Fruit fly (Drosophila melanogaster) whole organism, prepupa: Measurements from ENCODE around the gene CG17855.

ENCODE experiments used
- Blimp-1 ChIP-seq: fragments of 200-800 bp; sonication (Bioruptor generic); optimal IDR thresholded peaks from 3 replicates; lab custom pipeline; 2017; ENCODE audit warnings: missing biosample characterization, missing genetic modification characterization, mild to moderate bottlenecking, moderate library complexity, missing genetic modification reagents
- CG31627 ChIP-seq: fragments of 200-800 bp; sonication (Bioruptor generic); optimal IDR thresholded peaks from 3 replicates; lab custom pipeline; 2016; ENCODE audit warnings: missing biosample characterization, missing genetic modification characterization
- CG32006 ChIP-seq: fragments of 200-800 bp; sonication (Bioruptor generic); optimal IDR thresholded peaks from 3 replicates; lab custom pipeline; 2017; ENCODE audit warnings: missing biosample characterization, mild to moderate bottlenecking, missing genetic modification characterization
- CG6854 ChIP-seq: fragments of 200-800 bp; sonication (Bioruptor generic); optimal IDR thresholded peaks from 2 replicates; lab custom pipeline; 2017; ENCODE audit warnings: missing biosample characterization, mild to moderate bottlenecking, missing genetic modification characterization
- CG8119 ChIP-seq: fragments of 200-800 bp; sonication (Bioruptor generic); IDR thresholded peaks from 3 replicates; pipeline ENCODE4 v1.3.6; 2022; ENCODE audit warnings: missing biosample characterization, missing genetic modification characterization
- Lpt ChIP-seq: fragments of 200-800 bp; sonication (Bioruptor generic); optimal IDR thresholded peaks from 3 replicates; lab custom pipeline; 2016; ENCODE audit warnings: missing biosample characterization, missing genetic modification characterization
- Sox102F ChIP-seq: fragments of 200-800 bp; sonication (Bioruptor generic); optimal IDR thresholded peaks from 2 replicates; lab custom pipeline; 2016; ENCODE audit warnings: missing biosample characterization, mild to moderate bottlenecking, missing genetic modification characterization
- acj6 ChIP-seq: fragments of 200-800 bp; sonication (Bioruptor generic); optimal IDR thresholded peaks from 3 replicates; lab custom pipeline; 2016; ENCODE audit warnings: missing biosample characterization, missing genetic modification characterization

DNA sequence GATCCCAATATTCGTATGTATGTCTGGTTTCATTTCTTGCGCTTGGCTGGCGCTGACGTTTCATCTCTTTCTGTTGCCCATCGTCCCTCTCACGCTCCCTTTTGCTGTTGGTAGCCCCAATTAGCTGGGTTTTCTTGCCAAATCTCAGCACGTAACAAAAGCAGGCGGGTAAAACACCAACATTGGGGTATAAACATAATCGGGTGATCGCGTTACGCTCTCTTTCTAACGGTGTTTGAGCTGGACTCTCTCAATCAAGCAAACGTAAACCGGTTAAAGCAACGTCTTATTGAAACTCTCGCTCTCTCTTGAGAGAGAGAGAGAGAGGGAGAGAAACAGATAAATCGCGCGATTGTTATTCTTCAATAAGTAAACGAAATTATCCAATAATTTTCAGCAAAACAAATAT is 17.6 kb upstream of the CG17855 start:
- TF ChIP-seq CG32006: no peak
- TF ChIP-seq Sox102F (GFP tag; lab: Kevin White, UChicago): no peak
- no peak for TF ChIP-seq Blimp-1
- TF ChIP-seq acj6: no peak
- TF ChIP-seq CG31627: no peak
- TF ChIP-seq CG8119 (GFP tag; lab: Robert Waterston, UW): no peak
- no peak for TF ChIP-seq CG6854 (GFP tag; lab: Kevin White, UChicago)
- no peak for TF ChIP-seq Lpt (GFP tag; lab: Kevin White, UChicago)
